Worm (Caenorhabditis elegans) whole organism, midembryonic: ENCODE data around the gene fce-2.

Experiments used
- flt-1 ChIP-seq: fragments of 200-800 bp; sonication (Bioruptor generic); IDR thresholded peaks from 2 replicates; pipeline ENCODE4 v1.3.6; 2022; ENCODE audit warnings: missing genetic modification characterization, missing compliant biosample characterization
- tab-1 ChIP-seq: fragments of 200-800 bp; sonication (Bioruptor generic); IDR thresholded peaks from 2 replicates; pipeline ENCODE4 v1.3.6; 2022; ENCODE audit warnings: missing genetic modification characterization, missing compliant biosample characterization

ce11 chrV:20479013-20479739 is 54.1 kb downstream of the fce-2 start, which contains the start of the genes calf-1 and rpl-2:
- TF ChIP-seq tab-1 (GFP tag; lab: Robert Waterston, UW): no peak
- no peak for TF ChIP-seq flt-1 (GFP tag; lab: Robert Waterston, UW)
